Fruit fly (Drosophila melanogaster): ENCODE measurements around the gene Hs3st-B.

dm6 chrX:19216671-19217070, 31.8 kb upstream of the Hs3st-B start:
- TF ChIP-seq EcR (GFP tag; optimal IDR thresholded peaks at IDR 0.05) (no peak), psq (optimal IDR thresholded peaks at IDR 0.05) (no peak), CG8478 (optimal IDR thresholded peaks at IDR 0.05) (no peak), pan (optimal IDR thresholded peaks at IDR 0.05) (no peak), usp (GFP tag; optimal IDR thresholded peaks at IDR 0.05) (no peak)
